Worm (Caenorhabditis elegans): ENCODE data around the gene irld-22.

DNA sequence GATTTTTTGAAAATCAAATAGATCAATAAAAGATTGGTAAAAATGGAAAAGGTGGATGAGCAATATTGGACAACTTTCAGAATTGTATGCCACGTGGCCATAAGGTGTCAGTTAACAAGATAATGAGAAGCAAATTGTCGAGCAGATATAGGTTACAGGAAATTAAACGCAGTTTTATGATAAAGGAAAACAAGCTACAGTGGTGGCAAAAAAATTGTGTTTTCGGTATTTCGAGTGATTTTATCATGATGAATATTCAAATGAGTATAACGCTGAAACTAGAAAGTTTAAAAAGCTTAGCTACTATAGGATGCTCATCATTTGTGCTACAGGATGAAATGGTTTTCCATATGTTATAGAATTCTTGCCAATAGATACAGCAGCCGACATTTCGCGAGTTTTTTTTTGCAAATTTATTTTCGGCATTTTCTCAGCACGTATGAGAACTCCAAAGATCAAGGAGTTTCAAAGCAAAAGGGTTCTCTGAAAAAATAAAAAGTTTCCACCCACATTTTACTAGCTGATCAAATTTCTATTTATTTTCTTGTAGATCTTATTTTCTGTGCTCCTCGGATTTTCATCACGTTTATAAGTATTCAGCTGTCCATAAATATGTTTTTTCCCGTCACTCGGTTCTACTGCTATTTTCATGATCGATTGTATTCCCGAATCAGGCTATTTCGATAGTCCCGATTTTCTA is 2.6 kb upstream of the irld-22 start, which contains the start of the genes str-229 and srh-190:
- TF ChIP-seq nhr-43 (tag; optimal IDR thresholded peaks at IDR 0.05; ENCODE audit: poor library complexity, severe bottlenecking) (no peak), lin-15B (tag; optimal IDR thresholded peaks at IDR 0.05) (no peak), ztf-4 (tag; optimal IDR thresholded peaks at IDR 0.05) (no peak), nhr-23 (tag; optimal IDR thresholded peaks at IDR 0.05) (no peak), pha-4 (tag; optimal IDR thresholded peaks at IDR 0.05) (no peak), nhr-237 (tag; optimal IDR thresholded peaks at IDR 0.05) (no peak), nhr-25 (tag; optimal IDR thresholded peaks at IDR 0.05) (no peak)

Measured in whole organism, L3 larva.